Worm (Caenorhabditis elegans): Measurements from ENCODE around the gene elo-7.

elo-7 gene

DNA sequence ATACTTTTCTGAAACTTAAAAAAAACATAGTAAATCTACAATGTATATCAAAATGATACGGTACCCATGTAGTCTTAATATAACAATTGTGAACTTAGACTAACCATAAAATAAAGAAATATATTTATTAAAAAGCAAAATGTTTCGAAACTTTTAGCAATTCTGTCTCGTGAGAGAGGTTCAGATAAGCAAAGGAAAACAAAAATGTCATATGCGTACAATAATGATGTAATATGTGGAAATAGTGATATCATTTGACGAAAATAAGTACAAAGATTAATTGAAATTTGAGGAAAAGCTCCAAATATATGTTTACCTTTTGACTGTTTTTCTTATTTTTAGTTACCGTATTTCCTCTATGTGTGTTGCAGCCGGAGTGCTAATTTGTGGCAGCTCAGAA, 15.6 kb upstream of the elo-7 start:
- TF ChIP-seq F49E8.2 (tag; optimal IDR thresholded peaks at IDR 0.05; ENCODE audit: insufficient read depth) (no peak), unc-62 (GFP tag; optimal IDR thresholded peaks at IDR 0.05) (peak; percentile 76), B0261.1 (tag; optimal IDR thresholded peaks at IDR 0.05) (no peak), cebp-1 (GFP tag; IDR thresholded peaks at IDR 0.05) (peak; percentile 70; the same call in 1 of the 2 replicates), cebp-1 (tag; optimal IDR thresholded peaks at IDR 0.05) (peak; percentile 81)

DNA sequence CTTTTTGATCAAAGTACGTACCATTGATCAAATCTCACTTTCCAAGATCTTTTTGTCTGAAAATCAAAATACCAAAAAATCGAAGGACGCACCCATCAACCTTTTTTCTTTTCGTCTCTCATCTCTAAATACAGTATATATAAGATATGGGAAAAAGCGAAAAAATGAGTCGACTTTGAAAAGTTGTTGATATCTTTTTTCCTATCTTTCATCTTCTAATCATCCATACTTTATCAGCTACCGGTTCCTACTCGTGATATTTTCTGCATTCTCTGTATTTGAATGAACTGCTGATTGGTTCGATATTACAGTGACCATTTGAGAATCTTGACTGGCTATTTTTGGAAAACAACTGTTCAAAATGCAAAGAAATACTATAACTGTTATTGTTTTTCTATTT, 12.9 kb upstream of the elo-7 start, which contains the start of gene C33A12.19:
Gene C33A12.19, plus strand, starts transcription at position 169 of the 400 bp plus-strand sequence.
- TF ChIP-seq lin-40 (tag; optimal IDR thresholded peaks at IDR 0.05) (peak; percentile 21), tbx-9 (tag; optimal IDR thresholded peaks at IDR 0.05; ENCODE audit: borderline replicate concordance) (no peak), ama-1 (optimal IDR thresholded peaks at IDR 0.05) (peak; percentile 12), ama-1 (GFP tag; optimal IDR thresholded peaks at IDR 0.05) (no peak)

DNA sequence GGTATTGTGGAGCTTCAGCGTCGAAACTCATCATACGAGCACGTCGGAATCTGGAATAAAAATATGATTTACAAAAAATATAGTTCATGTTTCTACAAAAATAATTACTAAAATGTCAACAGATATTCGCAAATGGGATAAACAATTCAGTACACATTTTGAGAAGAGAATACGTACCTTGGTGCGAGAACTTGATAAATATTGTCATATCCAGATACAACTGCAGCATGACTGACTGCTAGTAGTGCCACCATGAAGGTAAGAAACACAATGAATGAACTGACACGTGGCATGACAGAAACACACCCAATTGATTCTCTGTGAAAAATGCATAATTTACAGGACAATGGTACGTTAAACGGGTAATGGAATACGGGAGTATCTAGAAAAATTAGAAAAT, 11.1 kb upstream of the elo-7 start, which contains the start of gene nlp-35:
Gene nlp-35, minus strand, starts transcription at position 319 of the 400 bp plus-strand sequence.
- TF ChIP-seq ztf-18 (tag; optimal IDR thresholded peaks at IDR 0.05) (no peak), ztf-26 (tag; optimal IDR thresholded peaks at IDR 0.05) (peak; percentile 40)

DNA sequence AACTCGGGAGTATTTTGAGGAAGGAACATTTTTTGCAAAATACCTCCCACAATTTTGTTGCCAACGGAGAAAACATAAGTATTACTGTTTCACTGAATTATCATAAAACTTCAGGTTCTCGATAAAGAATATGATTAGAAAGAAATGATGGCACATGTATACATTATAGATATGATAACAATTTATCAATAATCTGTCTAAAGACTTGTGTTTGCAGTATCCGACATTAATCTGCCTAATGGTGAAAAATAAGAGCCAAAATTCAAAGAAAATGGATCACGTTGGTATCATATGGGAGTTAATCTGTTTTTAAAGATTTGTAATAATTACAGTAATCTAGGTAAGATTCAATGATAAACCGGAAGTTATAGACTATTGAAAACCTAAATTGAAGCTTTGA, 9.1 kb upstream of the elo-7 start:
- TF ChIP-seq lag-1 (GFP tag; IDR thresholded peaks at IDR 0.05) = no peak

DNA sequence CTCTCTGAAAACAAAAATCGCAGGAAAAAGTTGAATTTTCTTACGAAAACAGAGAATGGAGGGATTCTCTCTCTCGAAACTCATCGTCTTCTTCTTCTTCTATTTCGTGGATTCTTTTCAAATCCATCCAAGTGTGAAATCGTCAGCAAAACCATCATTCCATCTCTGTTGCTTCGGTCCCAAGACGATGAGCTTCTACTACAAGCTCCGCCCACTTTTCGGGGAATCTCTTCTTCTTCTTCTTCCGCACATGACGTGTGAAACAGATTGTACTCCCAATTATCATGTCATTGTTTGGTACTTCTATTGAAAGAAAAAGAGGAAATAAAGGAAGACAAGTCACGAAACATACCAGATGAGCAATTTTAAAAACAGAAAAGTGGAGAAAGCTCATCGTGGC, 6.6 kb upstream of the elo-7 start:
- TF ChIP-seq bed-2 (GFP tag; IDR thresholded peaks at IDR 0.05) (no peak), K11D2.4 (GFP tag; IDR thresholded peaks at IDR 0.05) (no peak), hmg-20 (GFP tag; IDR thresholded peaks at IDR 0.05) (no peak), snpc-1.3 (tag; optimal IDR thresholded peaks at IDR 0.05; ENCODE audit: insufficient read depth) (no peak), lsl-1 (GFP tag; optimal IDR thresholded peaks at IDR 0.05) (no peak), ztf-22 (GFP tag; optimal IDR thresholded peaks at IDR 0.05) (no peak), ztf-28 (GFP tag; IDR thresholded peaks at IDR 0.05) (no peak), egrh-3 (GFP tag; IDR thresholded peaks at IDR 0.05) (no peak), mes-4 (tag; optimal IDR thresholded peaks at IDR 0.05) (no peak), zim-3 (tag; optimal IDR thresholded peaks at IDR 0.05) (no peak), unc-62 (GFP tag; optimal IDR thresholded peaks at IDR 0.05) (no peak), rec-8 (tag; optimal IDR thresholded peaks at IDR 0.05) (no peak), F39B2.1 (GFP tag; IDR thresholded peaks at IDR 0.05) (no peak), hlh-26 (GFP tag; conservative IDR thresholded peaks at IDR 0.05) (no peak), ets-4 (GFP tag; optimal IDR thresholded peaks at IDR 0.05) (no peak)

DNA sequence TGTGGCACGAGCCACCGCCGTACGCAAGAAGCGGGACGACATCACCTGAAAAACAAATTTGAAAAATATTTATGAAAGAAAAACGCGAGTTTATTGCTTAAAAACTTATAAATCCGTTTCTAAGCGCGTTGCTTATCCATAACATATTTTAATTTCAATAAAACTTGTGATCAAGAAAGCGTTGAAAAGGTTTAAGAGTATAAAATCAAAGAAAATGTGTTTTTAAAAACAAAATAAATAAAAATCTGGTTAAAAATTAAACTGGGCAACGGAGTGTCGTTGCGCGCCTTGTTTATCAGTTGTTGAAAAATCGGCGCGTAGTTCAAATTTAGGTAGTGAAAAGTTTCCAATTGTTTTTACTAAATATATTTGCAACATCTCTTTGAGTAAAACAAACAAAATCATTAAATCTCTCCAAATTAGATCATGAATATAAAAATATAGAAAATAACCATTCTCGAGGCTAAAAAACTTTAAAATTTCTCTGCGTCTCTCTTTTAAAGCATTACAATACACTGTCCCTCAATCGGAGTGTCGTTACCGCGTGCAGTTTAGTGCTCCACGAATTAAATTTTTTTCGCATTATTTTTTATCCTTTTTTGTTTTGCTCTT, 4.8 kb upstream of the elo-7 start, which contains the start of gene ndua-5:
Gene ndua-5, minus strand, starts transcription at position 51 of the 612 bp plus-strand sequence.
- TF ChIP-seq Y79H2A.3 (GFP tag; conservative IDR thresholded peaks at IDR 0.05) = no peak
- peak; percentile 80 for TF ChIP-seq lin-54 (GFP tag; optimal IDR thresholded peaks at IDR 0.05)
- TF ChIP-seq hmg-1.2 (GFP tag; IDR thresholded peaks at IDR 0.05) = peak; percentile 81
- no peak for TF ChIP-seq B0261.1 (tag; optimal IDR thresholded peaks at IDR 0.05)
- TF ChIP-seq attf-3 (GFP tag; conservative IDR thresholded peaks at IDR 0.05) = peak; percentile 93
- peak; percentile 56 for TF ChIP-seq efl-1 (GFP tag; optimal IDR thresholded peaks at IDR 0.05)
- TF ChIP-seq snpc-4 (GFP tag; optimal IDR thresholded peaks at IDR 0.05) = no peak
- TF ChIP-seq snpc-4 (tag; optimal IDR thresholded peaks at IDR 0.05) = peak in 2 of 4 experiments; percentile 10 to 62
- TF ChIP-seq dpl-1 (GFP tag; optimal IDR thresholded peaks at IDR 0.05) = peak; percentile 53
- TF ChIP-seq lin-35 (GFP tag; optimal IDR thresholded peaks at IDR 0.05) = peak in 1 of 3 experiments; percentile 61
- TF ChIP-seq ceh-91 (GFP tag; IDR thresholded peaks at IDR 0.05) = no peak
- TF ChIP-seq K11D2.4 (GFP tag; IDR thresholded peaks at IDR 0.05) = no peak

Measured in whole organism, young adult.